Worm (Caenorhabditis elegans): ENCODE measurements around the gene ceh-30.

DNA sequence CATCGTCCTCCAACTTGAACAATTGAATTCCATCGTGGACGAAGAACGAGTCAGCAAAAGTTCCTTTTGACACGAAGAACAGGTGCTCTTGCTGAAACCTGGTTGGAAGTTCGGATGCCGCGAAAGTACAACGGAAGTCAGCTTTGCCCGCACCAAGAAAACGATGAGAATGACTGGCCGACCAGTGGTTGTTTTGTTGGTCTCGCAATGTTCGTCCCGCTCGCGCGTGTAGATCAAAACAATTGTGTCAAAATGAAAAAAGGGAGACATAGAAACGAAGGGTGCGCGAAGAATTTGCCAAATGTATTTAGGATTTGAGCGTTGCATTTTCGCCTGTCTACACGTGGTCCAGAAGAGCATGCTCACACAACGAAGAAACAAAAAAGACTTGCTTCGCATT, 34.3 kb upstream of the ceh-30 start, which contains the start of gene M02F4.1:
- TF ChIP-seq nfya-1 (tag; optimal IDR thresholded peaks at IDR 0.05) (no peak), Y22D7AL.16 (tag; optimal IDR thresholded peaks at IDR 0.05) (no peak), ceh-48 (tag; optimal IDR thresholded peaks at IDR 0.05) (no peak), unc-55 (GFP tag; optimal IDR thresholded peaks at IDR 0.05) (no peak), pha-4 (tag; optimal IDR thresholded peaks at IDR 0.05) (no peak), nhr-11 (tag; optimal IDR thresholded peaks at IDR 0.05) (no peak)

Data from whole organism, late embryonic.